Worm (Caenorhabditis elegans): ENCODE results near the gene cdd-2.
A peak's percentile ranks its signal among the peaks of the same experiment; 100 is the strongest.

Gene cdd-2

ce11 chrIV:7505866-7506488 is 41.7 kb downstream of the cdd-2 start (continued):
- TF ChIP-seq F57C9.4 (tag; optimal IDR thresholded peaks at IDR 0.05) (peak; percentile 43), hmg-1.2 (GFP tag; IDR thresholded peaks at IDR 0.05) (peak; percentile 50), tbp1 (GFP tag; optimal IDR thresholded peaks at IDR 0.05) (peak; percentile 39), ama-1 (optimal IDR thresholded peaks at IDR 0.05) (peak; percentile 93), ama-1 (GFP tag; optimal IDR thresholded peaks at IDR 0.05) (peak; percentile 54 to 70), egrh-3 (GFP tag; IDR thresholded peaks at IDR 0.05) (no peak), zim-3 (tag; optimal IDR thresholded peaks at IDR 0.05) (no peak), hsf-1 (GFP tag; IDR thresholded peaks at IDR 0.05) (peak; percentile 67), rpc-1 (optimal IDR thresholded peaks at IDR 0.05) (no peak), rpc-1 (tag; optimal IDR thresholded peaks at IDR 0.05) (no peak), pbrm-1 (GFP tag; IDR thresholded peaks at IDR 0.05) (peak; percentile 61; the same call in 1 of the 2 replicates), lag-1 (GFP tag; IDR thresholded peaks at IDR 0.05) (no peak), madf-3 (GFP tag; IDR thresholded peaks at IDR 0.05) (peak; percentile 81; the same call in 1 of the 2 replicates), lsl-1 (GFP tag; optimal IDR thresholded peaks at IDR 0.05) (peak; percentile 11), ztf-6 (GFP tag; IDR thresholded peaks at IDR 0.05) (no peak), Y56A3A.18 (GFP tag; IDR thresholded peaks at IDR 0.05) (0 out of 2 replicates have a peak, but pooled peaks have one; percentile 21), lir-1 (GFP tag; conservative IDR thresholded peaks at IDR 0.05) (peak; percentile 19; the same call in 1 of the 2 replicates), mes-4 (tag; optimal IDR thresholded peaks at IDR 0.05) (peak; percentile 15), snpc-1.1 (tag; optimal IDR thresholded peaks at IDR 0.05; ENCODE audit: insufficient read depth) (no peak), F52B5.7 (tag; optimal IDR thresholded peaks at IDR 0.05) (peak; percentile 22), B0035.1 (tag; optimal IDR thresholded peaks at IDR 0.05) (peak; percentile 10), ZK185.1 (tag; optimal IDR thresholded peaks at IDR 0.05; ENCODE audit: poor library complexity, severe bottlenecking) (peak; percentile 67), rec-8 (tag; optimal IDR thresholded peaks at IDR 0.05) (peak in 1 of 2 experiments; percentile 18), hlh-26 (GFP tag; conservative IDR thresholded peaks at IDR 0.05) (no peak), aptf-3 (GFP tag; IDR thresholded peaks at IDR 0.05) (no peak), die-1 (tag; optimal IDR thresholded peaks at IDR 0.05) (no peak), repo-1 (tag; optimal IDR thresholded peaks at IDR 0.05) (peak; percentile 88), tlf-1 (GFP tag; optimal IDR thresholded peaks at IDR 0.05) (peak; percentile 77), chd-7 (tag; optimal IDR thresholded peaks at IDR 0.05) (peak; percentile 62), gei-17 (GFP tag; optimal IDR thresholded peaks at IDR 0.05) (no peak), mel-28 (tag; optimal IDR thresholded peaks at IDR 0.05; ENCODE audit: borderline replicate concordance) (no peak), ztf-18 (tag; optimal IDR thresholded peaks at IDR 0.05) (no peak), nfya-2 (GFP tag; IDR thresholded peaks at IDR 0.05) (no peak), Y53F4B.3 (GFP tag; IDR thresholded peaks at IDR 0.05) (no peak), lin-35 (GFP tag; optimal IDR thresholded peaks at IDR 0.05) (peak in 1 of 3 experiments; percentile 20), D2030.7 (GFP tag; IDR thresholded peaks at IDR 0.05) (peak; percentile 34; the same call in 1 of the 2 replicates), him-1 (tag; optimal IDR thresholded peaks at IDR 0.05) (peak; percentile 3), cebp-1 (GFP tag; IDR thresholded peaks at IDR 0.05) (no peak), cebp-1 (tag; optimal IDR thresholded peaks at IDR 0.05) (peak; percentile 65), F22D6.2 (tag; optimal IDR thresholded peaks at IDR 0.05) (no peak), Y95B8A.8 (GFP tag; IDR thresholded peaks at IDR 0.05) (peak; percentile 73), nhr-27 (tag; optimal IDR thresholded peaks at IDR 0.05) (peak; percentile 54)
